Worm (Caenorhabditis elegans): ENCODE data around the gene arx-4.
A peak's percentile ranks its signal among the peaks of the same experiment; 100 is the strongest.

DNA sequence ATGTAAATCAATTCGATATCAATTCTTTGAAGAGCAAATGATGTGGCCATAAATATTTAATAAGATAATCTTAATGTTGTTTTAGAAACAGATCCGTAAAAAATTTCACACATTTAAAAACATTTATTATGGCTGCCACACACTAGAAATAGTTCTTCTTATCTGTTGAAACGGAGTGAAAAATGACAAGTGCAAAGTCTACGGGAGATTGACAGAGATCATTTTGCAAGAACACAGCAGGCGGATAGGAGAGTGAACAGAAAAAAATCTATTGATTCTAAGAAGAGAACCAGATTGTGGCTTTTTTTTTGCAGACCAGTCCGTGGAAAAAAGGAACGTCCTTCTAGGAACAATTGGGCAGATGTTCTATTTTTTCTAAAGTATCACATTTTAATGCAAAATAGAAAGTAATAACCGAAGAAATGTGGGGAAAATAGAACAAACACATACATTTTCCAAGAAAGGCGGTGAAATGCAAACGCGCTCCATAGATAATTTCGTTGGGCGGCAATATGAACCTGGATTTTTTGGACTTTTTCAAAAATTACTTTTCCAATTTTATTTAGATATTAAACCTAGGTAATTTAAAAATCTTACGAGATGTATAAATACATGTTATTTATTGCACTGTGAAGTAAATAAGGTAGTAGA lies 39.6 kb downstream of the arx-4 start:
- TF ChIP-seq nhr-6 (tag; optimal IDR thresholded peaks at IDR 0.05) = no peak
- TF ChIP-seq nhr-237 (tag; optimal IDR thresholded peaks at IDR 0.05) = no peak
- peak; percentile 19 for TF ChIP-seq pqm-1 (tag; optimal IDR thresholded peaks at IDR 0.05)
- TF ChIP-seq lin-13 (GFP tag; optimal IDR thresholded peaks at IDR 0.05) = no peak
- TF ChIP-seq ceh-32 (tag; optimal IDR thresholded peaks at IDR 0.05; ENCODE audit: poor library complexity) = no peak
- no peak for TF ChIP-seq unc-130 (GFP tag; optimal IDR thresholded peaks at IDR 0.05)
- TF ChIP-seq saeg-2 (GFP tag; IDR thresholded peaks at IDR 0.05) = no peak
- TF ChIP-seq F49E8.2 (tag; optimal IDR thresholded peaks at IDR 0.05; ENCODE audit: borderline replicate concordance) = no peak
- no peak for TF ChIP-seq madf-9 (GFP tag; conservative IDR thresholded peaks at IDR 0.05)
- no peak for TF ChIP-seq madf-5 (GFP tag; IDR thresholded peaks at IDR 0.05)
- TF ChIP-seq mxl-2 (GFP tag; conservative IDR thresholded peaks at IDR 0.05) = no peak
- TF ChIP-seq R02D3.7 (tag; optimal IDR thresholded peaks at IDR 0.05) = no peak
- no peak for TF ChIP-seq unc-39 (tag; optimal IDR thresholded peaks at IDR 0.05)
- peak; percentile 5 for TF ChIP-seq nhr-28 (tag; optimal IDR thresholded peaks at IDR 0.05)
